Worm (Caenorhabditis elegans) whole organism, midembryonic: Measurements from ENCODE around the gene oac-30.

ENCODE experiments used
- cog-1 ChIP-seq: sonication (generic microtip); optimal IDR thresholded peaks from 2 replicates; lab custom pipeline; 2016; ENCODE audit warnings: missing genetic modification characterization, missing compliant biosample characterization
- flt-1 ChIP-seq: fragments of 200-800 bp; sonication (Bioruptor generic); IDR thresholded peaks from 2 replicates; pipeline ENCODE4 v1.3.6; 2022; ENCODE audit warnings: missing genetic modification characterization, missing compliant biosample characterization
- tab-1 ChIP-seq: fragments of 200-800 bp; sonication (Bioruptor generic); IDR thresholded peaks from 2 replicates; pipeline ENCODE4 v1.3.6; 2022; ENCODE audit warnings: missing genetic modification characterization, missing compliant biosample characterization

DNA sequence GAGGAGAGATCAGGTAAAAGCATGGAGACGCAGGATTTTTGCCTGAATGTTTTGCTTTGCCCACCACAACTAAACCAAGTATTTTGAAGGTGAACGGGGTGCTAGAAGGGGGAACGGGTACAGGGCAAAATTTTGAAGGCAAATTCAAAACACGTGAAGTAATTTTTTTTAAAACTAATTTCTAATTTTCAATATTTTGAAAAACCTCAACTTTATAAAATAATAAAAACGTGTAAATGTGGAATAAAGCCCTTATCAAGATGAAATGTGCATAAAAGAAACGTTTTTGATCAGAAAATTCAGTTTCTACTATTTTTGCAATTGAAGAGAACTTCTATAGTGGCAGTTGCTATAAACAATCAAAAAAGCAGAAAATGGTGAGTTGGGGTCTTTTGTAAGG, 11.1 kb downstream of the oac-30 start, which contains the start of gene clec-119:
- no peak for TF ChIP-seq tab-1 (GFP tag; lab: Robert Waterston, UW)
- TF ChIP-seq cog-1 (tag; lab: Kevin White, UChicago) = no peak
- TF ChIP-seq flt-1 (GFP tag; lab: Robert Waterston, UW) = no peak
